Fruit fly (Drosophila melanogaster) whole organism: Measurements from ENCODE around the gene CG7536.

ENCODE experiments used
- Dll ChIP-seq: fragments of >200 bp; optimal IDR thresholded peaks from 2 replicates; lab custom pipeline; 2017
- pan ChIP-seq: fragments of >200 bp; optimal IDR thresholded peaks from 2 replicates; lab custom pipeline; 2017

DNA sequence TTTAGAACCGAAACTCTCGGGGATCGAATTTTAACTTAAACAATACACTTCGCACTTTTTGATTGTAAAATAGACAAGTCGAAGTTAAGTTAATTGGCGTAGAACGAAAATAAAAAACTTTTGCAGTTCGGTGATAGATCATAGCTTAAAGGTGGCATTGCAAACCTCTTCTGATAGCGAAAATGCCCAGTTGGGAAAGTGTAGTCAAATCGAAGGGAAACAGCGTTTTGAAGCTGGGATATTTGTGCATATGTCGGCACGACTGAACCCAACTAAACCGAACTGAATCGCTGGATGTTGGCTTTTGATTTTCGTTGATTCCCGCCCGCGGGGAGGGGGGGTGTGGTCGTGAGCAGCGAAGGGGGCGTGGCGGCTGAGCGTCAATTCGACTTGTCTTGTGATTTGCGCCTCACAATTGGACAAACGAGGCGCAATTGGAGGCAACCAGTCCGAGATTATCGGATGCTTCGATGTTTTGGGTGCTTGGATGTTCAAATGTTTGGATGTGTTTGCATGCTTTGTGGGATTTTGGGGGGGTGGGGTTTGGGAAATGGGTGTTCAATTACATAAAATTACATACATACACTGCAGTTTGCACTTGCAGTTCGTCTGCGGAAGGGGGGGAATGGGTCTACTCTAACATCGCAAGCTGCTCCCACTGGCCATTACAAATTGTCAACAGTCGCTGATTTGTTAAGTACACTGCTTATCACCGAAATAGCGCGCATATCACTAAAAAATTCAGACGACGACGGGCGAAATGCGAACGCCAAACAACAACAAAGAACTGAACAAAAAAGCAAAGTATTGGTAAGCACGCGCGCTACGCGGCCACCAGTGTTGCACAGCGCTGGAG lies 3.5 kb downstream of the CG7536 start:
- TF ChIP-seq Dll (no peak), pan (lab: Kevin White, UChicago) (no peak)
